Fruit fly (Drosophila melanogaster): Measurements from ENCODE around the gene Eig71Eh.

Gene Eig71Eh

dm6 chr3L:15689518-15689917 lies 30.3 kb upstream of the Eig71Eh start (continued):
- TF ChIP-seq Trl (optimal IDR thresholded peaks at IDR 0.05) (no peak), Trl (GFP tag; optimal IDR thresholded peaks at IDR 0.05) (peak; percentile 13), wek (GFP tag; optimal IDR thresholded peaks at IDR 0.05) (no peak), CG8089 (GFP tag; optimal IDR thresholded peaks at IDR 0.05) (no peak), Hr39 (optimal IDR thresholded peaks at IDR 0.05) (no peak), CG10274 (GFP tag; optimal IDR thresholded peaks at IDR 0.05) (no peak), Fer3 (tag; optimal IDR thresholded peaks at IDR 0.05) (peak; percentile 17), HHEX (GFP tag; optimal IDR thresholded peaks at IDR 0.05) (peak; percentile 17), Bgb (GFP tag; IDR thresholded peaks at IDR 0.05; ENCODE audit: partially characterized antibody) (no peak), CG18619 (GFP tag; optimal IDR thresholded peaks at IDR 0.05) (peak; percentile 20), cg (GFP tag; optimal IDR thresholded peaks at IDR 0.05) (no peak), CG3281 (GFP tag; optimal IDR thresholded peaks at IDR 0.05) (peak; percentile 43), CG18764 (GFP tag; optimal IDR thresholded peaks at IDR 0.05) (no peak), bab2 (GFP tag; optimal IDR thresholded peaks at IDR 0.05) (peak; percentile 9), pb (GFP tag; optimal IDR thresholded peaks at IDR 0.05) (no peak), Atf6 (GFP tag; IDR thresholded peaks at IDR 0.05) (peak; percentile 40; the same call in 1 of the 2 replicates), dysf (GFP tag; IDR thresholded peaks at IDR 0.05) (peak; percentile 27; the same call in 1 of the 3 replicates), tgo (GFP tag; IDR thresholded peaks at IDR 0.05) (no peak), CG5180 (GFP tag; optimal IDR thresholded peaks at IDR 0.05) (no peak), CG34376 (GFP tag; optimal IDR thresholded peaks at IDR 0.05) (no peak), CG3995 (GFP tag; optimal IDR thresholded peaks at IDR 0.05) (no peak), gem (tag; optimal IDR thresholded peaks at IDR 0.05) (peak; percentile 16), repo (GFP tag; optimal IDR thresholded peaks at IDR 0.05) (no peak), Asciz (GFP tag; optimal IDR thresholded peaks at IDR 0.05) (no peak), ssp (GFP tag; IDR thresholded peaks at IDR 0.05) (no peak), CG13287 (GFP tag; IDR thresholded peaks at IDR 0.05; ENCODE audit: partially characterized antibody) (no peak), seq (GFP tag; IDR thresholded peaks at IDR 0.05) (peak; percentile 52; the same call in 1 of the 2 replicates), bcd (GFP tag; optimal IDR thresholded peaks at IDR 0.05) (peak; percentile 13), ab (GFP tag; optimal IDR thresholded peaks at IDR 0.05) (no peak), shn (GFP tag; optimal IDR thresholded peaks at IDR 0.05) (no peak), ken (GFP tag; IDR thresholded peaks at IDR 0.05) (no peak), CG17385 (GFP tag; optimal IDR thresholded peaks at IDR 0.05) (peak; percentile 18), CG13624 (GFP tag; optimal IDR thresholded peaks at IDR 0.05) (no peak), CG33557 (GFP tag; optimal IDR thresholded peaks at IDR 0.05) (no peak), ci (GFP tag; IDR thresholded peaks at IDR 0.05) (peak; percentile 32; the same call in 1 of the 3 replicates), Neu2 (GFP tag; optimal IDR thresholded peaks at IDR 0.05; ENCODE audit: borderline replicate concordance) (no peak), hth (optimal IDR thresholded peaks at IDR 0.05) (no peak), CG33213 (GFP tag; optimal IDR thresholded peaks at IDR 0.05) (no peak), twi (tag; optimal IDR thresholded peaks at IDR 0.05) (no peak), caup (GFP tag; optimal IDR thresholded peaks at IDR 0.05; ENCODE audit: severe bottlenecking) (no peak), Med (GFP tag) (peak; percentile 83), E2f2 (GFP tag; IDR thresholded peaks at IDR 0.05) (peak; percentile 30; the same call in 1 of the 2 replicates), Dad (GFP tag; optimal IDR thresholded peaks at IDR 0.05) (no peak), Ptx1 (GFP tag; IDR thresholded peaks at IDR 0.05) (no peak), CG4360 (GFP tag; IDR thresholded peaks at IDR 0.05) (no peak), pros (GFP tag; optimal IDR thresholded peaks at IDR 0.05) (no peak), CG14014 (GFP tag; IDR thresholded peaks at IDR 0.05) (peak; percentile 61; the same call in 1 of the 2 replicates), D19B (GFP tag; optimal IDR thresholded peaks at IDR 0.05) (no peak), da (GFP tag; optimal IDR thresholded peaks at IDR 0.05) (no peak), phol (tag; optimal IDR thresholded peaks at IDR 0.05) (no peak), lola (GFP tag; optimal IDR thresholded peaks at IDR 0.05) (no peak), sug (tag; optimal IDR thresholded peaks at IDR 0.05) (no peak)

Data from whole organism, embryonic.